Fruit fly (Drosophila melanogaster): ENCODE measurements around the gene Mgstl.

DNA sequence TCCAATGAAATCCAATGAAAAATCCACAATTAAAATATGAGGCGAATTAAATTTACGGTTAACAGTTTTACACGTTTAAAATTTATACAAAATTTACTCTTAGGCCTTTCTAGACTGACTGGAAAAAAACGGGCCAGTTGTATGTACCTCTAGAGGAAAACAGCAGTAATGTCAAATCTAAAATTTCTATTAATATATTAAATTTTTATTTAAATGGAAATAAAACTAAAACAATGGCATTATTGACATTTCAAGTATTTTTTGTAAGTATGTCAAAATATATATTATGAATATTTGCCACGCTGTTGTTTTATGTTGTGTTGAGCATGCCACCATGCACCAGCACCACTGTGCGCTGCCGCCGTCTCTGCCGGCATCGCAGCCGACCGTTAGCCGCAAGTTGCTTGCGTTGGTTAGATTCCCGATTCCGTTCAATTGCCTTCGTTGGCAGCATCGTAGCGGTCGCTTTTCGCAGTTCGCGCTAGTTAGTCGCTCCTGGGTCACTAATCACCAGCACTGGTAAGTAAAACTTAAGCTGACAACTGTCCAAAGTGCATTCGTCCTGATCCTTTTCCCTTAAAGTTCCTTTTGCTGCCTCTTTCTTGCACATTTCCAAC, 3.0 kb downstream of the Mgstl start, which contains the start of gene Cbs:
- TF ChIP-seq Hr96 (GFP tag; optimal IDR thresholded peaks at IDR 0.05) (no peak), cnc (optimal IDR thresholded peaks at IDR 0.05) (no peak), bab1 (GFP tag; optimal IDR thresholded peaks at IDR 0.05) (peak; percentile 33), pad (GFP tag; optimal IDR thresholded peaks at IDR 0.05) (peak; percentile 35), Clk (GFP tag; optimal IDR thresholded peaks at IDR 0.05) (no peak)
